Worm (Caenorhabditis elegans) whole organism, mixed stage, embryonic: ENCODE data around the gene mksr-1.
A peak's percentile ranks its signal among the peaks of the same experiment; 100 is the strongest.

Experiments used
- M03D4.4 ChIP-seq: sonication (generic microtip); optimal IDR thresholded peaks from 2 replicates; lab custom pipeline; 2017; ENCODE audit warnings: mild to moderate bottlenecking, missing genetic modification characterization, missing compliant biosample characterization
- bed-3 ChIP-seq: fragments of 200-800 bp; sonication (Bioruptor generic); optimal IDR thresholded peaks from 3 replicates; lab custom pipeline; 2018; ENCODE audit warnings: mild to moderate bottlenecking, missing genetic modification characterization, moderate library complexity, missing compliant biosample characterization
- blmp-1 ChIP-seq: fragments of 150-350 bp; optimal IDR thresholded peaks from 2 replicates; lab custom pipeline; 2014; ENCODE audit warnings: missing biosample characterization, missing genetic modification characterization
- ceh-39 ChIP-seq: fragments of 150-350 bp; optimal IDR thresholded peaks from 2 replicates; lab custom pipeline; 2014; ENCODE audit warnings: missing biosample characterization, missing genetic modification characterization
- ceh-43 ChIP-seq: fragments of 200-800 bp; sonication (Bioruptor generic); optimal IDR thresholded peaks from 2 replicates; lab custom pipeline; 2018; ENCODE audit warnings: mild to moderate bottlenecking, missing genetic modification characterization, moderate library complexity, missing compliant biosample characterization
- ceh-83 ChIP-seq: fragments of 200-800 bp; sonication (Bioruptor generic); optimal IDR thresholded peaks from 2 replicates; lab custom pipeline; 2018; ENCODE audit warnings: mild to moderate bottlenecking, missing genetic modification characterization, missing compliant biosample characterization
- ces-1 ChIP-seq: fragments of 150-350 bp; optimal IDR thresholded peaks from 2 replicates; lab custom pipeline; 2014; ENCODE audit warnings: missing biosample characterization, missing genetic modification reagents, missing genetic modification characterization
- cnd-1 ChIP-seq: fragments of 200-800 bp; sonication (Bioruptor generic); optimal IDR thresholded peaks from 2 replicates; lab custom pipeline; 2018; ENCODE audit warnings: mild to moderate bottlenecking, missing genetic modification characterization, missing compliant biosample characterization
- drap-1 ChIP-seq: fragments of 200-800 bp; sonication (Bioruptor generic); optimal IDR thresholded peaks from 3 replicates; lab custom pipeline; 2018; ENCODE audit warnings: mild to moderate bottlenecking, missing genetic modification characterization, missing compliant biosample characterization
- elt-1 ChIP-seq: sonication (generic microtip); optimal IDR thresholded peaks from 2 replicates; lab custom pipeline; 2017; ENCODE audit warnings: missing genetic modification characterization, mild to moderate bottlenecking, missing compliant biosample characterization, antibody characterized with exemption, moderate library complexity, borderline replicate concordance; ENCODE audit not compliant: insufficient read depth
- elt-3 ChIP-seq: fragments of 150-350 bp; optimal IDR thresholded peaks from 2 replicates; lab custom pipeline; 2014; ENCODE audit warnings: missing biosample characterization, missing genetic modification characterization
- flh-1 ChIP-seq: fragments of 200-800 bp; sonication (Bioruptor generic); optimal IDR thresholded peaks from 2 replicates; lab custom pipeline; 2018; ENCODE audit warnings: mild to moderate bottlenecking, missing genetic modification characterization, moderate library complexity, missing compliant biosample characterization
- ham-2 ChIP-seq: fragments of 200-800 bp; sonication (Bioruptor generic); optimal IDR thresholded peaks from 2 replicates; lab custom pipeline; 2018; ENCODE audit warnings: mild to moderate bottlenecking, missing genetic modification characterization, missing compliant biosample characterization
- hlh-1 ChIP-seq: fragments of 150-350 bp; optimal IDR thresholded peaks from 2 replicates; lab custom pipeline; 2014; ENCODE audit warnings: missing biosample characterization, missing genetic modification reagents, missing genetic modification characterization
- lin-13 ChIP-seq: fragments of 150-350 bp; optimal IDR thresholded peaks from 2 replicates; lab custom pipeline; 2014; ENCODE audit warnings: missing biosample characterization, missing genetic modification characterization
- lin-32 ChIP-seq: fragments of 200-800 bp; sonication (Bioruptor generic); optimal IDR thresholded peaks from 2 replicates; lab custom pipeline; 2018; ENCODE audit warnings: mild to moderate bottlenecking, missing genetic modification characterization, missing compliant biosample characterization
- lsy-2 ChIP-seq: fragments of 150-350 bp; optimal IDR thresholded peaks from 2 replicates; lab custom pipeline; 2014; ENCODE audit warnings: missing biosample characterization, missing genetic modification characterization
- mab-5 ChIP-seq: fragments of 150-350 bp; optimal IDR thresholded peaks from 2 replicates; lab custom pipeline; 2014; ENCODE audit warnings: missing biosample characterization, missing genetic modification characterization
- mep-1 ChIP-seq: fragments of 150-350 bp; optimal IDR thresholded peaks from 2 replicates; lab custom pipeline; 2017; ENCODE audit warnings: missing biosample characterization, missing genetic modification reagents, missing genetic modification characterization, inconsistent platforms
- mls-2 ChIP-seq: sonication (generic microtip); optimal IDR thresholded peaks from 2 replicates; lab custom pipeline; 2016; ENCODE audit warnings: mild to moderate bottlenecking, missing genetic modification characterization, moderate library complexity, missing compliant biosample characterization
- nhr-12 ChIP-seq: fragments of 150-350 bp; optimal IDR thresholded peaks from 2 replicates; lab custom pipeline; 2014; ENCODE audit warnings: missing biosample characterization, missing genetic modification characterization
- nhr-2 ChIP-seq: fragments of 150-350 bp; optimal IDR thresholded peaks from 2 replicates; lab custom pipeline; 2014; ENCODE audit warnings: missing biosample characterization, missing genetic modification characterization
- nhr-237 ChIP-seq: fragments of 150-350 bp; optimal IDR thresholded peaks from 2 replicates; lab custom pipeline; 2014; ENCODE audit warnings: missing biosample characterization, missing genetic modification characterization
- nhr-28 ChIP-seq: fragments of 150-350 bp; optimal IDR thresholded peaks from 2 replicates; lab custom pipeline; 2014; ENCODE audit warnings: missing biosample characterization, missing genetic modification characterization
- nhr-76 ChIP-seq: sonication (generic microtip); optimal IDR thresholded peaks from 2 replicates; lab custom pipeline; 2017; ENCODE audit warnings: missing biosample characterization, missing genetic modification characterization
- pha-4 ChIP-seq: fragments of 150-350 bp; optimal IDR thresholded peaks from 2 replicates; lab custom pipeline; 2018; ENCODE audit warnings: missing biosample characterization, missing genetic modification reagents, missing genetic modification characterization
- sem-2 ChIP-seq: fragments of 200-800 bp; sonication (Bioruptor generic); optimal IDR thresholded peaks from 2 replicates; lab custom pipeline; 2018; ENCODE audit warnings: mild to moderate bottlenecking, missing genetic modification characterization, missing compliant biosample characterization
- snpc-4 ChIP-seq: fragments of 150-350 bp; optimal IDR thresholded peaks from 2 replicates; lab custom pipeline; 2014; ENCODE audit warnings: missing biosample characterization, missing genetic modification characterization
- sptf-1 ChIP-seq: sonication (generic microtip); optimal IDR thresholded peaks from 2 replicates; lab custom pipeline; 2017; ENCODE audit warnings: mild to moderate bottlenecking, missing genetic modification characterization, moderate library complexity, missing compliant biosample characterization
- tbx-8 ChIP-seq: fragments of 200-800 bp; sonication (Bioruptor generic); optimal IDR thresholded peaks from 2 replicates; lab custom pipeline; 2018; ENCODE audit warnings: mild to moderate bottlenecking, missing genetic modification characterization, moderate library complexity, missing compliant biosample characterization
- unc-120 ChIP-seq: sonication (generic microtip); optimal IDR thresholded peaks from 2 replicates; lab custom pipeline; 2017; ENCODE audit warnings: missing genetic modification characterization, missing compliant biosample characterization; ENCODE audit not compliant: poor library complexity, severe bottlenecking
- unc-39 ChIP-seq: fragments of 150-350 bp; optimal IDR thresholded peaks from 2 replicates; lab custom pipeline; 2014; ENCODE audit warnings: missing biosample characterization, missing genetic modification characterization
- unc-62 ChIP-seq: fragments of 150-350 bp; optimal IDR thresholded peaks from 2 replicates; lab custom pipeline; 2014; ENCODE audit warnings: missing biosample characterization, missing genetic modification reagents, missing genetic modification characterization
- zip-8 ChIP-seq: fragments of 150-350 bp; optimal IDR thresholded peaks from 2 replicates; lab custom pipeline; 2014; ENCODE audit warnings: missing biosample characterization, missing genetic modification characterization
- ztf-11 ChIP-seq: fragments of 150-350 bp; optimal IDR thresholded peaks from 2 replicates; lab custom pipeline; 2014; ENCODE audit warnings: missing biosample characterization, missing genetic modification characterization

mksr-1 gene

DNA sequence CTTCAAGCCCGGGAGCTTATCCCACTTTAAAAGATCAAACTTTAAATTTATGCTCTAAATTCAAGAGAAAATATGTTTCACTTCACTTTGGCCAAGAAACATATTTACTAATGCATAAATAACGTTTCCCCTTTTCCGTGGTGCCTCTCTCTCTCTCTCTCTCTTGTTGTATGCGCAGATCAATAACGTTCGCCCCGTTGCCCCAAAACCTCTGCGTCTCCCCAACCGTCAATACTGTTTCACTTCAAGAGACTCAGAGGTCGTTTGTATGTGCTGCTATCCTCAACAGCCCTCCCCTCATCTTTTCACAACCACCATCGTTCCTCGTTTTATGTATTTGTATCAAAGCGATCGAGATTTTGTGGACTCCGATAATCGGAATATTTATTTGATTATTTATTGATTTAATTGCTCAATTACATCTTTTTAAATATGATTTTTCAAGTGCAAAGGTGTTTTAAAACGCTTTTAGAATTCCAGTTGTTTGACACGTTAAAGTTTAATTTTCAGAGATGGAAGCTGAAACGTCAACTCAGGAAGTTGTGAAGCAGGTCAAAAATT, 34.9 kb upstream of the mksr-1 start, which contains the start of gene ife-4:
ife-4 (plus strand) TSS at position 511 of the 561 bp plus-strand sequence.
- peak; percentile 47 for TF ChIP-seq unc-120 (tag; lab: Kevin White, UChicago)
- peak; percentile 5 for TF ChIP-seq lsy-2
- TF ChIP-seq sptf-1 (tag; lab: Kevin White, UChicago), result peak; percentile 55
- TF ChIP-seq hlh-1, result no peak
- TF ChIP-seq pha-4 (tag; lab: Kevin White, UChicago), result peak; percentile 22
- no peak for TF ChIP-seq tbx-8 (GFP tag; lab: Kevin White, UChicago)
- TF ChIP-seq nhr-237 (tag; lab: Kevin White, UChicago), result no peak
- TF ChIP-seq ceh-43 (GFP tag; lab: Kevin White, UChicago), result no peak
- peak; percentile 32 for TF ChIP-seq mab-5 (tag; lab: Kevin White, UChicago)
- no peak for TF ChIP-seq ham-2
- peak; percentile 33 for TF ChIP-seq nhr-2 (tag; lab: Kevin White, UChicago)
- no peak for TF ChIP-seq lin-32 (GFP tag; lab: Kevin White, UChicago)
- peak; percentile 10 for TF ChIP-seq elt-1 (tag; lab: Kevin White, UChicago)
- peak; percentile 44 for TF ChIP-seq cnd-1 (tag; lab: Kevin White, UChicago)
- TF ChIP-seq nhr-28 (tag; lab: Kevin White, UChicago), result no peak
- no peak for TF ChIP-seq nhr-76 (tag; lab: Kevin White, UChicago)
- no peak for TF ChIP-seq flh-1 (GFP tag; lab: Kevin White, UChicago)
- TF ChIP-seq unc-39 (tag; lab: Kevin White, UChicago), result no peak
- TF ChIP-seq zip-8, result no peak
- no peak for TF ChIP-seq blmp-1 (tag; lab: Kevin White, UChicago)
- no peak for TF ChIP-seq nhr-12
- peak; percentile 15 for TF ChIP-seq drap-1 (GFP tag; lab: Kevin White, UChicago)
- peak; percentile 48 for TF ChIP-seq M03D4.4 (tag; lab: Kevin White, UChicago)
- TF ChIP-seq unc-62 (GFP tag; lab: Kevin White, UChicago), result peak; percentile 43
- no peak for TF ChIP-seq lin-13 (tag; lab: Kevin White, UChicago)
- peak; percentile 76 for TF ChIP-seq mls-2 (tag; lab: Kevin White, UChicago)
- no peak for TF ChIP-seq bed-3 (GFP tag; lab: Kevin White, UChicago)
- peak; percentile 3 for TF ChIP-seq mep-1 (tag; lab: Kevin White, UChicago)
- no peak for TF ChIP-seq ztf-11 (tag; lab: Kevin White, UChicago)
- TF ChIP-seq ceh-83 (GFP tag; lab: Kevin White, UChicago), result no peak
- TF ChIP-seq ces-1, result peak; percentile 75
- no peak for TF ChIP-seq snpc-4 (tag; lab: Kevin White, UChicago)
- TF ChIP-seq ceh-39, result peak; percentile 45
- no peak for TF ChIP-seq sem-2 (GFP tag; lab: Kevin White, UChicago)
- no peak for TF ChIP-seq elt-3 (tag; lab: Kevin White, UChicago)
- TF ChIP-seq, all 35 proteins: peak for 15

ce11 chrX:1096808-1097207, 27.9 kb upstream of the mksr-1 start, which contains the start of the genes pigx-1 and rme-6:
pigx-1 (minus strand) TSS chrX:1097013.
rme-6 (plus strand) TSS chrX:1097152.
- TF ChIP-seq nhr-12 (no peak), unc-120 (tag; lab: Kevin White, UChicago) (peak; percentile 70), nhr-237 (tag; lab: Kevin White, UChicago) (no peak), lin-13 (tag; lab: Kevin White, UChicago) (peak; percentile 9), lin-32 (GFP tag; lab: Kevin White, UChicago) (no peak), sem-2 (GFP tag; lab: Kevin White, UChicago) (no peak), ces-1 (peak; percentile 8), ceh-39 (no peak), unc-62 (GFP tag; lab: Kevin White, UChicago) (no peak), zip-8 (no peak), nhr-2 (tag; lab: Kevin White, UChicago) (no peak), elt-1 (tag; lab: Kevin White, UChicago) (no peak)

ce11 chrX:1094332-1094731, 25.4 kb upstream of the mksr-1 start:
- TF ChIP-seq ztf-11 (tag; lab: Kevin White, UChicago), result no peak
- TF ChIP-seq ceh-39, result no peak
- no peak for TF ChIP-seq drap-1 (GFP tag; lab: Kevin White, UChicago)
